Worm (Caenorhabditis elegans): ENCODE data around the gene AH9.6.
A peak's percentile ranks its signal among the peaks of the same experiment; 100 is the strongest.

Gene AH9.6

DNA sequence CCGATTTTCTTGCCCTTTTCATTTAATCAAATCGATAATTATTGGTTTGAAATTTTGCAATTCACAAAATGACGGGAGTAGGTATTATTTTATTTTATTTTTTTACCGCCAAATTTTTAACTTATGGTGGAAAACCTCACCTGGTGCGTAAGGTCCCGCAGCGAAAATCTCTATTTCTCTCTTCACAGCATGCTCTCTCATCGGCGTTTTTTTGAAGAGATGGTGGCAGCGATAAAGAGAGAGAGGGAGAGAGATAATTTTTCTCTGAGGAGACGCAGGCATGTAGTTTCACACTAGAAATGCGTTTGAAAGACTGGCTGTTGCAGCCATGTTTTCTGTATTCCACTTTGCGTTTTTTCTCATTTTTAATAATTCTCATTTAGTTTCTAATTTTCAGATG, 34.0 kb downstream of the AH9.6 start, which contains the start of gene T14F9.2:
T14F9.2 (plus strand) TSS at position 396 of the 400 bp plus-strand sequence.
- TF ChIP-seq ztf-11 (tag; optimal IDR thresholded peaks at IDR 0.05) = no peak
- no peak for TF ChIP-seq bed-3 (GFP tag; optimal IDR thresholded peaks at IDR 0.05)
- peak; percentile 12 for TF ChIP-seq nhr-2 (tag; optimal IDR thresholded peaks at IDR 0.05)
- peak; percentile 59 for TF ChIP-seq hlh-1 (tag; optimal IDR thresholded peaks at IDR 0.05)
- TF ChIP-seq elt-3 (tag; optimal IDR thresholded peaks at IDR 0.05) = no peak
- peak; percentile 11 for TF ChIP-seq ces-1 (GFP tag; optimal IDR thresholded peaks at IDR 0.05)
- TF ChIP-seq unc-120 (tag; optimal IDR thresholded peaks at IDR 0.05; ENCODE audit: poor library complexity, severe bottlenecking) = no peak
- TF ChIP-seq lin-13 (tag; optimal IDR thresholded peaks at IDR 0.05) = no peak
- TF ChIP-seq elt-1 (tag; optimal IDR thresholded peaks at IDR 0.05; ENCODE audit: borderline replicate concordance, insufficient read depth) = peak; percentile 78
- TF ChIP-seq ceh-39 (tag; optimal IDR thresholded peaks at IDR 0.05) = peak; percentile 0
- peak; percentile 26 for TF ChIP-seq lin-32 (GFP tag; optimal IDR thresholded peaks at IDR 0.05)
- TF ChIP-seq zip-8 (tag; optimal IDR thresholded peaks at IDR 0.05) = no peak
- TF ChIP-seq cnd-1 (tag; optimal IDR thresholded peaks at IDR 0.05) = no peak

DNA sequence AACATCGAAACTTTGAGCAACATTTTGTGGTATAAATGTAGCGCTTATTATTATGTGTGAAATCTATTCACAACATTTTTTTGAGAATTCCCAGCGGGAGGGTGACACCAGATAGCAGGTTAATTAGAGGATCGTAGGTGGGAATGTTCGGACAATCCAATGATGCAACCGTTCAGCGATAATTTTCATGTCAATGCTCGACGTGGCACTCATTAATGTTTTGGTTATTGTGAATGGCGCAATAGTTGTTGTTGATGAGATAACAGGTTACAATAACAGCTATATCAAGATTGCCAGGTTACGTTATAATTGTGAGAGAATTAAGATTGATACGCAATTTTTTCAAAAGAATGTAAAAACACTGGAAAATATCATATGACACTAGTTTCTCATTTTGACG, 36.6 kb downstream of the AH9.6 start:
- TF ChIP-seq zip-8 (tag; optimal IDR thresholded peaks at IDR 0.05) (peak; percentile 69), pha-4 (tag; optimal IDR thresholded peaks at IDR 0.05) (no peak), nhr-2 (tag; optimal IDR thresholded peaks at IDR 0.05) (peak; percentile 94), elt-1 (tag; optimal IDR thresholded peaks at IDR 0.05; ENCODE audit: borderline replicate concordance, insufficient read depth) (peak; percentile 12)

DNA sequence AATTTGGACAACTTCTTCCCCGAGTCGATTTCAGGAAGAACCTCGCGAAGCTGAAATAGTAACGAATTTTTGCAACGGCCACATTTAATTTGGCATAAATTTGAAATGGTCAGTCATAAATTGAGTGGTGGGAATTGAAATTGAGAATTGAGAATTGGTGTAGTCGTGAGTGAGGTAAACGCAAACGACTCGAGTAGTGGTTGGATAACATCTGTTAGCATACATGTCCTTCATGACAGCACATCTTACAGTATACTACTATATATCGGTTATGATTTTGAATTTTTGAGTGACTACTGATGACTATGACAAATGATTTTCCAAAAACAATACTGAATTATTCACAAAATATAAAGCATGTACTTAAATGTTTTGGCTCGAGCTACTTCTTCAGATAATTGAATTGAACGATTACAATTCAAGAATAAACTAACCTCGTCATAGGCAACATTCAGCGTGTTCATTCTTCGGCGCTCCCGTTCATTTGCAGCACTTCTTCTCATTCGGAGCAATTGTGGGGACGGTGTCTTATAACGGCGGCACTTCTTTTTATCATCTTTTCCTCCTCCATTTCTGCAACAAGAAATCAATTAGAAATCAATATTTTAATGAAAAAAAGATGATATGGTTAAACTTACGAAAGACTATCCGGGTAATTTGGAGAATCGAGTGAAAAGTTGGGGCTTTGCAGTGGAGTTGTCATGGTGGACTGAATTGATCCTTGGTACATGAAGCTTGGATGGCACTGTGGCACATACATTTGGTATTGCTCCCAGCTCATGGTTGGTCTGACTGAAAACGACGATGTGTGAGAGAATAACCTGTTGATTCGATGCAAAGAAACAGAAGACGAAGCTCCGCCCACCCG, 38.4 kb downstream of the AH9.6 start, which contains the start of gene lin-32:
lin-32 (minus strand) TSS at position 818 of the 868 bp plus-strand sequence.
- TF ChIP-seq lin-32 (GFP tag; optimal IDR thresholded peaks at IDR 0.05) = peak; percentile 75
- no peak for TF ChIP-seq ces-1 (GFP tag; optimal IDR thresholded peaks at IDR 0.05)

DNA sequence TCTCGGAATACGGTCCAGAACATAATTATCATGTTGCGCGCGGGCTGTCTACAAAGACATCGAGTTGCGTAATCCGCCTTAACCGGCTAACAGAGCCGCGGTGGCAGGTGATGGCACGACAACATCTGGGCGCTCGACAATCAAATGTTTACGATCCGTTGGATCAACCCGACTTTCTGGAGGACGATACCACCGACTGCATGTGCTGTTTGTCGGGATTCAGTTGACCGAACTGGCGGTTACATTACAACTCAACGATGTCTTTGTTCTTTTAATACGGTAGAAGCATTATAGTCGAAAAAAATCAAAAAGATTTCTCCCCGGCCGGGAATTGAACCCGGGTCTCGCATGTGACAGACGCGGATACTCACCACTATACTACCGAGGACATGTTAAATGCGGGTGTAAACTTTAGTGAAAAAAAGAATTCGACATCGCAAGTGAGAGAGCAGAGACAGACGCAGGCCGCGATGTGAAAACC, 41.0 kb downstream of the AH9.6 start:
- no peak for TF ChIP-seq pha-4 (tag; optimal IDR thresholded peaks at IDR 0.05)
- peak; percentile 92 for TF ChIP-seq sptf-1 (tag; optimal IDR thresholded peaks at IDR 0.05)
- no peak for TF ChIP-seq ceh-39 (tag; optimal IDR thresholded peaks at IDR 0.05)
- TF ChIP-seq nhr-237 (tag; optimal IDR thresholded peaks at IDR 0.05) = peak; percentile 38
- no peak for TF ChIP-seq elt-3 (tag; optimal IDR thresholded peaks at IDR 0.05)
- peak; percentile 26 for TF ChIP-seq hlh-1 (tag; optimal IDR thresholded peaks at IDR 0.05)
- no peak for TF ChIP-seq snpc-4 (tag; optimal IDR thresholded peaks at IDR 0.05)
- TF ChIP-seq unc-120 (tag; optimal IDR thresholded peaks at IDR 0.05; ENCODE audit: poor library complexity, severe bottlenecking) = peak; percentile 73
- peak; percentile 71 for TF ChIP-seq bed-3 (GFP tag; optimal IDR thresholded peaks at IDR 0.05)
- TF ChIP-seq lin-13 (tag; optimal IDR thresholded peaks at IDR 0.05) = no peak
- peak; percentile 0 for TF ChIP-seq nhr-28 (tag; optimal IDR thresholded peaks at IDR 0.05)
- no peak for TF ChIP-seq nhr-12 (tag; optimal IDR thresholded peaks at IDR 0.05)
- no peak for TF ChIP-seq unc-39 (tag; optimal IDR thresholded peaks at IDR 0.05)
- peak; percentile 84 for TF ChIP-seq drap-1 (GFP tag; optimal IDR thresholded peaks at IDR 0.05)
- no peak for TF ChIP-seq mab-5 (tag; optimal IDR thresholded peaks at IDR 0.05)
- no peak for TF ChIP-seq elt-1 (tag; optimal IDR thresholded peaks at IDR 0.05; ENCODE audit: borderline replicate concordance, insufficient read depth)
- peak; percentile 67 for TF ChIP-seq flh-1 (GFP tag; optimal IDR thresholded peaks at IDR 0.05)
- peak; percentile 30 for TF ChIP-seq ces-1 (GFP tag; optimal IDR thresholded peaks at IDR 0.05)
- TF ChIP-seq blmp-1 (tag; optimal IDR thresholded peaks at IDR 0.05) = no peak
- TF ChIP-seq ztf-11 (tag; optimal IDR thresholded peaks at IDR 0.05) = peak; percentile 55
- TF ChIP-seq zip-8 (tag; optimal IDR thresholded peaks at IDR 0.05) = peak; percentile 20
- peak; percentile 86 for TF ChIP-seq ceh-83 (GFP tag; optimal IDR thresholded peaks at IDR 0.05)
- TF ChIP-seq nhr-76 (tag; optimal IDR thresholded peaks at IDR 0.05) = no peak
- TF ChIP-seq ceh-43 (GFP tag; optimal IDR thresholded peaks at IDR 0.05) = peak; percentile 72
- TF ChIP-seq unc-62 (GFP tag; optimal IDR thresholded peaks at IDR 0.05) = peak; percentile 25
- no peak for TF ChIP-seq tbx-8 (GFP tag; optimal IDR thresholded peaks at IDR 0.05)
- TF ChIP-seq ham-2 (GFP tag; optimal IDR thresholded peaks at IDR 0.05) = peak; percentile 73
- TF ChIP-seq mep-1 (tag; optimal IDR thresholded peaks at IDR 0.05) = peak; percentile 64
- TF ChIP-seq sem-2 (GFP tag; optimal IDR thresholded peaks at IDR 0.05) = peak; percentile 69
- TF ChIP-seq cnd-1 (tag; optimal IDR thresholded peaks at IDR 0.05) = peak; percentile 80
- TF ChIP-seq lsy-2 (tag; optimal IDR thresholded peaks at IDR 0.05) = peak; percentile 18
- TF ChIP-seq nhr-2 (tag; optimal IDR thresholded peaks at IDR 0.05) = peak; percentile 94
- peak; percentile 83 for TF ChIP-seq M03D4.4 (tag; optimal IDR thresholded peaks at IDR 0.05)
- TF ChIP-seq mls-2 (tag; optimal IDR thresholded peaks at IDR 0.05) = peak; percentile 84
- TF ChIP-seq lin-32 (GFP tag; optimal IDR thresholded peaks at IDR 0.05) = peak; percentile 95
